Worm (Caenorhabditis elegans) whole organism, L1 larva: ENCODE measurements around the gene C06G4.6.

Experiments
- C04F5.9 ChIP-seq: sonication (generic microtip); optimal IDR thresholded peaks from 2 replicates; lab custom pipeline; 2016; ENCODE audit warnings: missing genetic modification characterization, missing compliant biosample characterization
- C34B4.2 ChIP-seq: sonication (generic microtip); optimal IDR thresholded peaks from 2 replicates; lab custom pipeline; 2017; ENCODE audit warnings: mild to moderate bottlenecking, missing genetic modification characterization, missing compliant biosample characterization
- F16B12.6 ChIP-seq: fragments of 150-350 bp; optimal IDR thresholded peaks from 2 replicates; lab custom pipeline; 2014; ENCODE audit warnings: missing biosample characterization, missing genetic modification characterization
- Y116A8C.19 ChIP-seq: sonication (generic microtip); optimal IDR thresholded peaks from 2 replicates; lab custom pipeline; 2016; ENCODE audit warnings: missing compliant biosample characterization, missing genetic modification characterization, borderline replicate concordance
- aha-1 ChIP-seq: fragments of 150-350 bp; optimal IDR thresholded peaks from 2 replicates; lab custom pipeline; 2014; ENCODE audit warnings: missing biosample characterization, missing genetic modification characterization
- ama-1 ChIP-seq: fragments of 150-350 bp; optimal IDR thresholded peaks from 2 replicates; lab custom pipeline; 2014
- ceh-63 ChIP-seq: fragments of 200-800 bp; sonication (Bioruptor generic); optimal IDR thresholded peaks from 2 replicates; lab custom pipeline; 2018; ENCODE audit warnings: mild to moderate bottlenecking, missing genetic modification characterization, missing compliant biosample characterization
- ceh-82 ChIP-seq, 3 experiments: fragments of 150-350 bp in 1 of 3; sonication (generic microtip) in 2 of 3; optimal IDR thresholded peaks; 2 replicates each; lab custom pipeline; 2014 to 2017; ENCODE audit warnings: missing biosample characterization in 3 of 3, missing genetic modification characterization in 3 of 3
- dsc-1 ChIP-seq: sonication (generic microtip); optimal IDR thresholded peaks from 2 replicates; lab custom pipeline; 2016; ENCODE audit warnings: mild to moderate bottlenecking, missing genetic modification characterization, missing compliant biosample characterization
- elt-3 ChIP-seq, 6 experiments: fragments of 150-350 bp in 1 of 6; sonication (generic microtip); optimal IDR thresholded peaks; 2 replicates each; lab custom pipeline; 2017 to 2018; ENCODE audit warnings: missing biosample characterization in 6 of 6, missing genetic modification characterization in 6 of 6, inconsistent platforms in 1 of 6
- hlh-17 ChIP-seq: fragments of 200-800 bp; sonication (Bioruptor generic); optimal IDR thresholded peaks from 2 replicates; lab custom pipeline; 2018; ENCODE audit warnings: missing genetic modification characterization, mild to moderate bottlenecking, missing compliant biosample characterization, moderate library complexity, borderline replicate concordance
- mab-9 ChIP-seq: fragments of 200-800 bp; sonication (Bioruptor generic); IDR thresholded peaks from 2 replicates; pipeline ENCODE4 v1.3.6; 2022; ENCODE audit warnings: missing genetic modification reagents, missing genetic modification characterization, missing compliant biosample characterization
- mdl-1 ChIP-seq, 2 experiments: fragments of 150-350 bp; optimal IDR thresholded peaks; 2 replicates each; lab custom pipeline; 2014 to 2017; ENCODE audit warnings: missing biosample characterization in 2 of 2, missing genetic modification characterization in 2 of 2, inconsistent platforms in 1 of 2
- mef-2 ChIP-seq: fragments of 150-350 bp; optimal IDR thresholded peaks from 2 replicates; lab custom pipeline; 2014; ENCODE audit warnings: missing biosample characterization, missing genetic modification characterization
- nhr-11 ChIP-seq: fragments of 150-350 bp; optimal IDR thresholded peaks from 2 replicates; lab custom pipeline; 2014; ENCODE audit warnings: missing biosample characterization, missing genetic modification characterization
- nhr-19 ChIP-seq: fragments of 200-800 bp; sonication (Bioruptor generic); conservative IDR thresholded peaks from 2 replicates; pipeline ENCODE4 v1.3.6; 2022; ENCODE audit warnings: missing genetic modification characterization, missing compliant biosample characterization
- nhr-20 ChIP-seq: sonication (generic microtip); optimal IDR thresholded peaks from 2 replicates; lab custom pipeline; 2016; ENCODE audit warnings: mild to moderate bottlenecking, missing genetic modification characterization, missing compliant biosample characterization
- nhr-237 ChIP-seq: fragments of 150-350 bp; optimal IDR thresholded peaks from 2 replicates; lab custom pipeline; 2014; ENCODE audit warnings: missing biosample characterization, missing genetic modification characterization
- nhr-28 ChIP-seq: fragments of 150-350 bp; optimal IDR thresholded peaks from 2 replicates; lab custom pipeline; 2014; ENCODE audit warnings: missing biosample characterization, missing genetic modification characterization
- nhr-71 ChIP-seq: sonication (generic microtip); optimal IDR thresholded peaks from 2 replicates; lab custom pipeline; 2016; ENCODE audit warnings: mild to moderate bottlenecking, missing genetic modification characterization, moderate library complexity, missing compliant biosample characterization
- pag-3 ChIP-seq: sonication (generic microtip); optimal IDR thresholded peaks from 2 replicates; lab custom pipeline; 2017; ENCODE audit warnings: missing genetic modification characterization, mild to moderate bottlenecking, missing compliant biosample characterization, antibody characterized with exemption, borderline replicate concordance; ENCODE audit not compliant: insufficient read depth
- pqm-1 ChIP-seq: sonication (generic microtip); optimal IDR thresholded peaks from 3 replicates; lab custom pipeline; 2017; ENCODE audit warnings: missing biosample characterization, missing genetic modification characterization
- skn-1 ChIP-seq: fragments of 150-350 bp; optimal IDR thresholded peaks from 2 replicates; lab custom pipeline; 2014; ENCODE audit warnings: missing biosample characterization, missing genetic modification characterization
- snpc-4 ChIP-seq: fragments of 150-350 bp; optimal IDR thresholded peaks from 2 replicates; lab custom pipeline; 2014; ENCODE audit warnings: missing biosample characterization, missing genetic modification characterization
- sox-4 ChIP-seq: sonication (generic microtip); optimal IDR thresholded peaks from 2 replicates; lab custom pipeline; 2016; ENCODE audit warnings: missing genetic modification characterization, missing compliant biosample characterization
- sup-37 ChIP-seq: fragments of 200-800 bp; sonication (Bioruptor generic); optimal IDR thresholded peaks from 2 replicates; lab custom pipeline; 2018; ENCODE audit warnings: mild to moderate bottlenecking, missing genetic modification characterization, missing compliant biosample characterization
- swsn-7 ChIP-seq: sonication (generic microtip); optimal IDR thresholded peaks from 2 replicates; lab custom pipeline; 2016; ENCODE audit warnings: missing genetic modification characterization, missing compliant biosample characterization
- tbx-2 ChIP-seq: sonication (generic microtip); optimal IDR thresholded peaks from 2 replicates; lab custom pipeline; 2016; ENCODE audit warnings: missing genetic modification characterization, missing compliant biosample characterization
- unc-98 ChIP-seq: fragments of 200-800 bp; sonication (Bioruptor generic); IDR thresholded peaks from 2 replicates; pipeline ENCODE4 v1.3.6; 2022; ENCODE audit warnings: missing genetic modification characterization, missing compliant biosample characterization
- vab-15 ChIP-seq: sonication (generic microtip); optimal IDR thresholded peaks from 2 replicates; lab custom pipeline; 2017; ENCODE audit warnings: missing genotype, mild to moderate bottlenecking, missing genetic modification characterization, missing compliant biosample characterization
- xbp-1 ChIP-seq: sonication (generic microtip); optimal IDR thresholded peaks from 2 replicates; lab custom pipeline; 2016; ENCODE audit warnings: missing genetic modification characterization, missing compliant biosample characterization
- zip-4 ChIP-seq: fragments of 200-800 bp; sonication (Bioruptor generic); optimal IDR thresholded peaks from 2 replicates; lab custom pipeline; 2018; ENCODE audit warnings: mild to moderate bottlenecking, missing genetic modification characterization, moderate library complexity, missing compliant biosample characterization
- ztf-11 ChIP-seq, 2 experiments: sonication (generic microtip); optimal IDR thresholded peaks; 2 replicates each; lab custom pipeline; 2016 to 2017; ENCODE audit warnings: missing genetic modification characterization in 2 of 2, missing biosample characterization in 1 of 2, missing compliant biosample characterization in 1 of 2
- ztf-4 ChIP-seq: fragments of 150-350 bp; optimal IDR thresholded peaks from 2 replicates; lab custom pipeline; 2014; ENCODE audit warnings: missing biosample characterization, missing genetic modification characterization

The C06G4.6 gene

ce11 chrIII:7981233-7981632 is 23.0 kb upstream of the C06G4.6 start:
- no peak for TF ChIP-seq sox-4 (tag; lab: Kevin White, UChicago)
- no peak for TF ChIP-seq C34B4.2 (tag; lab: Kevin White, UChicago)
- no peak for TF ChIP-seq swsn-7
- TF ChIP-seq pag-3 (tag; lab: Kevin White, UChicago): no peak
- no peak for TF ChIP-seq mef-2
- no peak for TF ChIP-seq ama-1 (lab: Kevin White, UChicago)
- TF ChIP-seq skn-1: no peak
- TF ChIP-seq unc-98: no peak

- no peak for TF ChIP-seq ceh-63 (GFP tag; lab: Kevin White, UChicago)
- no peak for TF ChIP-seq hlh-17 (GFP tag; lab: Kevin White, UChicago)
- no peak for TF ChIP-seq snpc-4 (tag; lab: Kevin White, UChicago)
- no peak for TF ChIP-seq unc-98
- TF ChIP-seq tbx-2 (tag; lab: Kevin White, UChicago): no peak
- no peak for TF ChIP-seq zip-4
- TF ChIP-seq nhr-71: no peak
- no peak for TF ChIP-seq nhr-19 (GFP tag; lab: Robert Waterston, UW)
- no peak for TF ChIP-seq nhr-11
Measured at ce11 chrIII:7981938-7982337, 22.3 kb upstream of the C06G4.6 start.

ce11 chrIII:7986585-7987171 is 17.5 kb upstream of the C06G4.6 start, which contains the start of gene hrpk-2:
Gene hrpk-2 (plus strand): TSS chrIII:7987121.
- TF ChIP-seq dsc-1 (no peak), aha-1 (tag; lab: Kevin White, UChicago) (no peak), mab-9 (GFP tag; lab: Robert Waterston, UW) (no peak), elt-3 (tag; optimal IDR thresholded peaks at IDR 0.05; lab: Kevin White, UChicago) (no peak), sox-4 (tag; lab: Kevin White, UChicago) (no peak), nhr-11 (no peak), F16B12.6 (tag; lab: Kevin White, UChicago) (no peak), mdl-1 (tag; optimal IDR thresholded peaks at IDR 0.05; lab: Kevin White, UChicago) (no peak), vab-15 (tag; lab: Kevin White, UChicago) (no peak), sup-37 (GFP tag; lab: Kevin White, UChicago) (no peak), swsn-7 (no peak), nhr-237 (tag; lab: Kevin White, UChicago) (no peak), pqm-1 (tag; lab: Kevin White, UChicago) (no peak), ztf-4 (tag; lab: Kevin White, UChicago) (no peak), xbp-1 (no peak), nhr-20 (no peak), nhr-28 (tag; lab: Kevin White, UChicago) (no peak), ztf-11 (tag; optimal IDR thresholded peaks at IDR 0.05; lab: Kevin White, UChicago) (no peak), C04F5.9 (tag; lab: Kevin White, UChicago) (no peak)
- TF ChIP-seq, all 84 proteins: peak for 0

ce11 chrIII:7996353-7996752 is 7.8 kb upstream of the C06G4.6 start, which contains the start of gene npr-17:
Gene npr-17 (minus strand): TSS chrIII:7996453.
- TF ChIP-seq ztf-11 (tag; optimal IDR thresholded peaks at IDR 0.05; lab: Kevin White, UChicago) (no peak), nhr-20 (no peak), F16B12.6 (tag; lab: Kevin White, UChicago) (no peak), ceh-82 (tag; optimal IDR thresholded peaks at IDR 0.05; lab: Kevin White, UChicago) (no peak), nhr-19 (GFP tag; lab: Robert Waterston, UW) (no peak), dsc-1 (peak; percentile 43), Y116A8C.19 (tag; lab: Kevin White, UChicago) (no peak)
